Worm (Caenorhabditis elegans) whole organism, L4 larva: ENCODE results near the gene gst-32.

Source experiments
- F37D6.2 ChIP-seq: sonication (generic microtip); optimal IDR thresholded peaks from 2 replicates; lab custom pipeline; 2016; ENCODE audit warnings: mild to moderate bottlenecking, missing genetic modification characterization, missing compliant biosample characterization
- F44E2.7 ChIP-seq: fragments of 200-800 bp; sonication (Bioruptor generic); IDR thresholded peaks from 2 replicates; pipeline ENCODE4 v2.1.2; 2022; ENCODE audit warnings: missing genetic modification characterization, missing compliant biosample characterization
- T20F7.1 ChIP-seq: fragments of 200-800 bp; sonication (Bioruptor generic); optimal IDR thresholded peaks from 2 replicates; lab custom pipeline; 2018; ENCODE audit warnings: mild to moderate bottlenecking, missing genetic modification characterization, missing compliant biosample characterization
- Y105C5A.15 ChIP-seq: fragments of 200-800 bp; sonication (Bioruptor generic); IDR thresholded peaks from 2 replicates; pipeline ENCODE4 v1.3.6; 2022; ENCODE audit warnings: missing genetic modification characterization, missing compliant biosample characterization
- Y48G9A.11 ChIP-seq: fragments of 200-800 bp; sonication (Bioruptor generic); IDR thresholded peaks from 2 replicates; pipeline ENCODE4 v1.3.6; 2022; ENCODE audit warnings: missing genetic modification reagents, missing genetic modification characterization, missing compliant biosample characterization
- Y5F2A.4 ChIP-seq: fragments of 200-800 bp; sonication (Bioruptor generic); optimal IDR thresholded peaks from 2 replicates; lab custom pipeline; 2018; ENCODE audit warnings: mild to moderate bottlenecking, missing genetic modification characterization, missing compliant biosample characterization
- Y75B8A.6 ChIP-seq: fragments of 200-800 bp; sonication (Bioruptor generic); IDR thresholded peaks from 2 replicates; pipeline ENCODE4 v1.3.6; 2022; ENCODE audit warnings: missing genetic modification reagents, missing genetic modification characterization, missing compliant biosample characterization
- ZK337.2 ChIP-seq: fragments of 200-800 bp; sonication (Bioruptor generic); IDR thresholded peaks from 2 replicates; pipeline ENCODE4 v1.3.6; 2022; ENCODE audit warnings: missing genetic modification reagents, missing genetic modification characterization, missing compliant biosample characterization
- aha-1 ChIP-seq: fragments of 150-350 bp; peaks from one replicate; lab custom pipeline; 2014; ENCODE audit warnings: missing biosample characterization, missing genetic modification characterization
- ceh-32 ChIP-seq: sonication (generic microtip); optimal IDR thresholded peaks from 2 replicates; lab custom pipeline; 2016; ENCODE audit warnings: mild to moderate bottlenecking, missing genetic modification characterization, missing compliant biosample characterization; ENCODE audit not compliant: poor library complexity
- ceh-62 ChIP-seq: sonication (generic microtip); optimal IDR thresholded peaks from 2 replicates; lab custom pipeline; 2017; ENCODE audit warnings: missing biosample characterization, missing genetic modification characterization
- ceh-82 ChIP-seq: sonication (generic microtip); optimal IDR thresholded peaks from 2 replicates; lab custom pipeline; 2017; ENCODE audit warnings: missing biosample characterization, missing genetic modification characterization
- cey-2 ChIP-seq: sonication (generic microtip); optimal IDR thresholded peaks from 3 replicates; lab custom pipeline; 2017; ENCODE audit warnings: missing genetic modification characterization, mild to moderate bottlenecking, missing compliant biosample characterization, antibody characterized with exemption, borderline replicate concordance; ENCODE audit not compliant: insufficient read depth
- daf-12 ChIP-seq: fragments of 150-350 bp; optimal IDR thresholded peaks from 2 replicates; lab custom pipeline; 2014; ENCODE audit warnings: missing biosample characterization, missing genetic modification reagents, missing genetic modification characterization
- daf-16 ChIP-seq, 3 experiments: sonication (generic microtip); optimal IDR thresholded peaks; 2 replicates each; lab custom pipeline; 2016 to 2017; ENCODE audit warnings: missing genetic modification characterization in 3 of 3, missing genetic modification reagents in 3 of 3, mild to moderate bottlenecking in 2 of 3, missing compliant biosample characterization in 2 of 3, missing biosample characterization in 1 of 3, moderate library complexity in 1 of 3
- dmd-6 ChIP-seq: fragments of 200-800 bp; sonication (Bioruptor generic); IDR thresholded peaks from 2 replicates; pipeline ENCODE4 v1.3.6; 2022; ENCODE audit warnings: missing genetic modification reagents, missing genetic modification characterization, missing compliant biosample characterization
- dpl-1 ChIP-seq: fragments of 150-350 bp; optimal IDR thresholded peaks from 2 replicates; lab custom pipeline; 2014; ENCODE audit warnings: missing biosample characterization, missing genetic modification reagents, missing genetic modification characterization
- duxl-1 ChIP-seq: sonication (generic microtip); optimal IDR thresholded peaks from 2 replicates; lab custom pipeline; 2016; ENCODE audit warnings: mild to moderate bottlenecking, missing genetic modification characterization, moderate library complexity, missing compliant biosample characterization; ENCODE audit not compliant: poor library complexity
- dve-1 ChIP-seq: sonication (generic microtip); optimal IDR thresholded peaks from 2 replicates; lab custom pipeline; 2017; ENCODE audit warnings: antibody characterized with exemption, mild to moderate bottlenecking, missing genetic modification characterization, missing compliant biosample characterization; ENCODE audit not compliant: insufficient read depth
- egl-27 ChIP-seq: sonication (generic microtip); optimal IDR thresholded peaks from 3 replicates; lab custom pipeline; 2017; ENCODE audit warnings: missing biosample characterization, missing genetic modification reagents, missing genetic modification characterization
- fkh-10 ChIP-seq: fragments of 150-350 bp; optimal IDR thresholded peaks from 2 replicates; lab custom pipeline; 2014; ENCODE audit warnings: missing biosample characterization, missing genetic modification reagents, missing genetic modification characterization
- gei-8 ChIP-seq: fragments of 200-800 bp; sonication (Bioruptor generic); optimal IDR thresholded peaks from 2 replicates; lab custom pipeline; 2018; ENCODE audit warnings: mild to moderate bottlenecking, missing genetic modification characterization, missing compliant biosample characterization
- jun-1 ChIP-seq: fragments of 150-350 bp; optimal IDR thresholded peaks from 2 replicates; lab custom pipeline; 2014; ENCODE audit warnings: missing biosample characterization, missing genetic modification reagents, missing genetic modification characterization
- lin-1 ChIP-seq: fragments of 200-800 bp; sonication (Bioruptor generic); IDR thresholded peaks from 2 replicates; pipeline ENCODE4 v1.3.6; 2022; ENCODE audit warnings: missing genetic modification reagents, missing genetic modification characterization, missing compliant biosample characterization
- lin-13 ChIP-seq: fragments of 150-350 bp; optimal IDR thresholded peaks from 2 replicates; lab custom pipeline; 2014; ENCODE audit warnings: missing biosample characterization, missing genetic modification reagents, missing genetic modification characterization
- lsy-2 ChIP-seq, 2 experiments: fragments of 150-350 bp in 1 of 2; sonication (generic microtip) in 1 of 2; optimal IDR thresholded peaks; 2 replicates each; lab custom pipeline; 2014 to 2017; ENCODE audit warnings: missing biosample characterization in 2 of 2, missing genetic modification characterization in 2 of 2
- mep-1 ChIP-seq: fragments of 150-350 bp; sonication (generic microtip); optimal IDR thresholded peaks from 3 replicates; lab custom pipeline; 2014; ENCODE audit warnings: missing biosample characterization, missing genetic modification characterization
- nhr-11 ChIP-seq: fragments of 150-350 bp; optimal IDR thresholded peaks from 2 replicates; lab custom pipeline; 2014; ENCODE audit warnings: missing biosample characterization, missing genetic modification characterization
- nhr-237 ChIP-seq: sonication (generic microtip); optimal IDR thresholded peaks from 2 replicates; lab custom pipeline; 2017; ENCODE audit warnings: missing biosample characterization, missing genetic modification characterization
- nhr-28 ChIP-seq: fragments of 150-350 bp; optimal IDR thresholded peaks from 2 replicates; lab custom pipeline; 2014; ENCODE audit warnings: missing biosample characterization, missing genetic modification characterization
- nhr-41 ChIP-seq: fragments of 200-800 bp; sonication (Bioruptor generic); IDR thresholded peaks from 2 replicates; pipeline ENCODE4 v1.3.6; 2022; ENCODE audit warnings: missing genetic modification reagents, missing genetic modification characterization, missing compliant biosample characterization
- nhr-48 ChIP-seq: sonication (generic microtip); optimal IDR thresholded peaks from 2 replicates; lab custom pipeline; 2016; ENCODE audit warnings: mild to moderate bottlenecking, missing genetic modification characterization, missing compliant biosample characterization
- nhr-76 ChIP-seq: fragments of 150-350 bp; optimal IDR thresholded peaks from 2 replicates; lab custom pipeline; 2014; ENCODE audit warnings: missing biosample characterization, missing genetic modification characterization
- pqm-1 ChIP-seq: sonication (generic microtip); optimal IDR thresholded peaks from 2 replicates; lab custom pipeline; 2017; ENCODE audit warnings: missing biosample characterization, missing genetic modification characterization
- rbr-2 ChIP-seq: sonication (generic microtip); optimal IDR thresholded peaks from 2 replicates; lab custom pipeline; 2016; ENCODE audit warnings: missing genotype, missing genetic modification characterization, missing compliant biosample characterization
- saeg-2 ChIP-seq: fragments of 200-800 bp; sonication (Bioruptor generic); IDR thresholded peaks from 2 replicates; pipeline ENCODE4 v1.3.6; 2022; ENCODE audit warnings: missing genetic modification reagents, missing genetic modification characterization, missing compliant biosample characterization
- sdz-12 ChIP-seq: fragments of 200-800 bp; sonication (Bioruptor generic); optimal IDR thresholded peaks from 2 replicates; lab custom pipeline; 2018; ENCODE audit warnings: mild to moderate bottlenecking, missing genetic modification characterization, missing compliant biosample characterization
- set-16 ChIP-seq: fragments of 200-800 bp; sonication (Bioruptor generic); IDR thresholded peaks from 2 replicates; pipeline ENCODE4 v1.3.6; 2022; ENCODE audit warnings: missing genetic modification reagents, missing genetic modification characterization, missing compliant biosample characterization
- skn-1 ChIP-seq: fragments of 150-350 bp; optimal IDR thresholded peaks from 2 replicates; lab custom pipeline; 2014; ENCODE audit warnings: missing biosample characterization, missing genetic modification characterization
- snpc-1.2 ChIP-seq: fragments of 200-800 bp; sonication (Bioruptor generic); IDR thresholded peaks from 2 replicates; pipeline ENCODE4 v1.3.6; 2022; ENCODE audit warnings: missing genetic modification reagents, missing genetic modification characterization, missing compliant biosample characterization
- snpc-4 ChIP-seq: fragments of 150-350 bp; optimal IDR thresholded peaks from 2 replicates; lab custom pipeline; 2014; ENCODE audit warnings: missing biosample characterization, missing genetic modification characterization
- spr-1 ChIP-seq: sonication (generic microtip); optimal IDR thresholded peaks from 2 replicates; lab custom pipeline; 2016; ENCODE audit warnings: mild to moderate bottlenecking, missing genetic modification characterization, missing compliant biosample characterization
- tag-97 ChIP-seq: fragments of 200-800 bp; sonication (Bioruptor generic); IDR thresholded peaks from 2 replicates; pipeline ENCODE4 v1.3.6; 2022; ENCODE audit warnings: missing genetic modification characterization, missing compliant biosample characterization
- tra-1 ChIP-seq: fragments of 200-800 bp; sonication (Bioruptor generic); IDR thresholded peaks from 2 replicates; pipeline ENCODE4 v1.3.6; 2022; ENCODE audit warnings: missing genetic modification reagents, missing genetic modification characterization, missing compliant biosample characterization
- unc-39 ChIP-seq: sonication (generic microtip); optimal IDR thresholded peaks from 2 replicates; lab custom pipeline; 2017; ENCODE audit warnings: missing biosample characterization, missing genetic modification characterization
- unc-62 ChIP-seq, 3 experiments: fragments of 150-350 bp in 1 of 3; sonication (generic microtip); optimal IDR thresholded peaks in 2 of 3; peaks in 1 of 3; 1 replicate in 1 of 3; 2 replicates in 2 of 3; lab custom pipeline; 2014 to 2017; ENCODE audit warnings: missing biosample characterization in 3 of 3, missing genetic modification characterization in 3 of 3, missing genetic modification reagents in 3 of 3, missing genotype in 1 of 3
- zag-1 ChIP-seq: fragments of 150-350 bp; optimal IDR thresholded peaks from 2 replicates; lab custom pipeline; 2014; ENCODE audit warnings: missing biosample characterization, missing genetic modification characterization
- zfp-3 ChIP-seq: fragments of 200-800 bp; sonication (Bioruptor generic); conservative IDR thresholded peaks from 2 replicates; pipeline ENCODE4 v1.3.6; 2022; ENCODE audit warnings: missing genetic modification reagents, missing genetic modification characterization, missing compliant biosample characterization
- zip-11 ChIP-seq: fragments of 200-800 bp; sonication (Bioruptor generic); IDR thresholded peaks from 2 replicates; pipeline ENCODE4 v1.3.6; 2022; ENCODE audit warnings: missing genetic modification characterization, missing compliant biosample characterization
- ztf-11 ChIP-seq: fragments of 150-350 bp; optimal IDR thresholded peaks from 2 replicates; lab custom pipeline; 2014; ENCODE audit warnings: missing biosample characterization, missing genetic modification characterization
- ztf-7 ChIP-seq: fragments of 150-350 bp; optimal IDR thresholded peaks from 2 replicates; lab custom pipeline; 2014; ENCODE audit warnings: missing biosample characterization, missing genetic modification characterization

Gene gst-32

ce11 chrII:15203398-15204068, 25.1 kb upstream of the gst-32 start:
- no peak for TF ChIP-seq snpc-4 (tag; lab: Kevin White, UChicago)
- TF ChIP-seq lin-1 (GFP tag; lab: Robert Waterston, UW) = no peak
- TF ChIP-seq unc-39 (tag; lab: Kevin White, UChicago) = no peak
- no peak for TF ChIP-seq duxl-1 (tag; lab: Kevin White, UChicago)
- peak; percentile 41 for TF ChIP-seq mep-1
- no peak for TF ChIP-seq gei-8
- no peak for TF ChIP-seq T20F7.1 (GFP tag; lab: Kevin White, UChicago)
- TF ChIP-seq saeg-2 (GFP tag; lab: Robert Waterston, UW) = no peak
- TF ChIP-seq egl-27 = no peak
- no peak for TF ChIP-seq cey-2 (tag; lab: Kevin White, UChicago)
- no peak for TF ChIP-seq skn-1 (tag; lab: Kevin White, UChicago)
- no peak for TF ChIP-seq nhr-11 (tag; lab: Kevin White, UChicago)
- no peak for TF ChIP-seq nhr-41
- TF ChIP-seq dmd-6 = no peak
- TF ChIP-seq fkh-10 (GFP tag; lab: Kevin White, UChicago) = no peak
- no peak for TF ChIP-seq rbr-2 (tag; lab: Kevin White, UChicago)
- TF ChIP-seq lin-13 (GFP tag; lab: Kevin White, UChicago) = peak; percentile 15
- TF ChIP-seq nhr-48 (tag; lab: Kevin White, UChicago) = no peak
- no peak for TF ChIP-seq tag-97 (GFP tag; lab: Robert Waterston, UW)
- TF ChIP-seq ztf-7 (tag; lab: Kevin White, UChicago) = no peak
- peak; percentile 19 for TF ChIP-seq dve-1
- no peak for TF ChIP-seq zag-1 (tag; lab: Kevin White, UChicago)
- no peak for TF ChIP-seq snpc-1.2 (GFP tag; lab: Robert Waterston, UW)
- no peak for TF ChIP-seq Y75B8A.6 (GFP tag; lab: Robert Waterston, UW)
- no peak for TF ChIP-seq spr-1 (tag; lab: Kevin White, UChicago)
- no peak for TF ChIP-seq daf-16 (GFP tag; optimal IDR thresholded peaks at IDR 0.05; lab: Kevin White, UChicago)
- peak; percentile 25 for TF ChIP-seq daf-16 (tag; optimal IDR thresholded peaks at IDR 0.05; lab: Kevin White, UChicago)
- no peak for TF ChIP-seq jun-1 (tag; lab: Kevin White, UChicago)
- no peak for TF ChIP-seq ztf-11 (tag; lab: Kevin White, UChicago)
- no peak for TF ChIP-seq ZK337.2
- TF ChIP-seq nhr-76 (tag; lab: Kevin White, UChicago) = no peak
- no peak for TF ChIP-seq Y48G9A.11
- no peak for TF ChIP-seq nhr-28 (tag; lab: Kevin White, UChicago)
- TF ChIP-seq tra-1 (GFP tag; lab: Robert Waterston, UW) = no peak
- no peak for TF ChIP-seq Y5F2A.4
- TF ChIP-seq dpl-1 = no peak
- TF ChIP-seq F37D6.2 (tag; lab: Kevin White, UChicago) = no peak
- TF ChIP-seq zfp-3 (GFP tag; lab: Robert Waterston, UW) = no peak
- TF ChIP-seq pqm-1 (tag; lab: Kevin White, UChicago) = no peak
- TF ChIP-seq sdz-12 (GFP tag; lab: Kevin White, UChicago) = no peak
- peak in 1 of 2 experiments; percentile 7 for TF ChIP-seq unc-62 (GFP tag; optimal IDR thresholded peaks at IDR 0.05 in 1 of 2; lab: Kevin White, UChicago)
- TF ChIP-seq unc-62 (tag; optimal IDR thresholded peaks at IDR 0.05; lab: Kevin White, UChicago) = no peak
- TF ChIP-seq ceh-82 (tag; lab: Kevin White, UChicago) = no peak
- no peak for TF ChIP-seq ceh-32 (tag; lab: Kevin White, UChicago)
- no peak for TF ChIP-seq lsy-2 (tag; optimal IDR thresholded peaks at IDR 0.05; lab: Kevin White, UChicago)
- no peak for TF ChIP-seq F44E2.7 (GFP tag; lab: Robert Waterston, UW)
- TF ChIP-seq daf-12 (tag; lab: Kevin White, UChicago) = no peak
- TF ChIP-seq nhr-237 (tag; lab: Kevin White, UChicago) = no peak
- TF ChIP-seq Y105C5A.15 (GFP tag; lab: Robert Waterston, UW) = no peak
- TF ChIP-seq zip-11 (GFP tag; lab: Robert Waterston, UW) = no peak
- peak; percentile 24; the same call in 1 of the 2 replicates for TF ChIP-seq set-16 (GFP tag; lab: Robert Waterston, UW)
- TF ChIP-seq ceh-62 (tag; lab: Kevin White, UChicago) = no peak
- peak; percentile 82 for TF ChIP-seq aha-1 (tag; lab: Kevin White, UChicago)
